Fruit fly (Drosophila melanogaster) whole organism, embryonic: Measurements from ENCODE around the gene CG34026.

Experiments used
- ATbp ChIP-seq: fragments of 200-800 bp; sonication (Bioruptor generic); optimal IDR thresholded peaks from 2 replicates; lab custom pipeline; 2017; ENCODE audit warnings: missing biosample characterization, mild to moderate bottlenecking, missing genetic modification characterization, missing genetic modification reagents
- C15 ChIP-seq: fragments of 200-800 bp; sonication (Bioruptor generic); IDR thresholded peaks from 3 replicates; pipeline ENCODE4 v1.3.6; 2022; ENCODE audit warnings: missing biosample characterization, missing genetic modification characterization
- CG10267 ChIP-seq: fragments of 200-800 bp; sonication (Bioruptor generic); optimal IDR thresholded peaks from 2 replicates; lab custom pipeline; 2018; ENCODE audit warnings: missing biosample characterization, mild to moderate bottlenecking, missing genetic modification characterization, moderate library complexity
- CG10543 ChIP-seq: fragments of 200-800 bp; sonication (Bioruptor generic); optimal IDR thresholded peaks from 3 replicates; lab custom pipeline; 2017; ENCODE audit warnings: missing biosample characterization, mild to moderate bottlenecking, missing genetic modification characterization, moderate library complexity
- CG10959 ChIP-seq: fragments of 200-800 bp; sonication (Bioruptor generic); IDR thresholded peaks from 2 replicates; pipeline ENCODE4 v1.3.6; 2022; ENCODE audit warnings: missing biosample characterization, missing genetic modification characterization
- CG12942 ChIP-seq: fragments of 200-800 bp; sonication (Bioruptor generic); optimal IDR thresholded peaks from 3 replicates; lab custom pipeline; 2016; ENCODE audit warnings: missing biosample characterization, missing genetic modification characterization
- CG15269 ChIP-seq: fragments of 200-800 bp; sonication (Bioruptor generic); optimal IDR thresholded peaks from 2 replicates; lab custom pipeline; 2018; ENCODE audit warnings: missing biosample characterization, mild to moderate bottlenecking, missing genetic modification characterization, moderate library complexity
- CG1603 ChIP-seq: fragments of 200-800 bp; sonication (Bioruptor generic); optimal IDR thresholded peaks from 2 replicates; lab custom pipeline; 2019; ENCODE audit warnings: missing biosample characterization, mild to moderate bottlenecking, missing genetic modification characterization, moderate library complexity
- CG17186 ChIP-seq: fragments of 200-800 bp; sonication (Bioruptor generic); optimal IDR thresholded peaks from 3 replicates; lab custom pipeline; 2017; ENCODE audit warnings: missing biosample characterization, missing genetic modification reagents, missing genetic modification characterization
- CG17361 ChIP-seq: fragments of 200-800 bp; sonication (Bioruptor generic); IDR thresholded peaks from 3 replicates; pipeline ENCODE4 v1.3.6; 2022; ENCODE audit warnings: missing biosample characterization, missing genetic modification characterization
- CG18262 ChIP-seq: fragments of 200-800 bp; optimal IDR thresholded peaks from 3 replicates; lab custom pipeline; 2019; ENCODE audit warnings: missing biosample characterization, mild to moderate bottlenecking, missing genetic modification characterization, moderate library complexity
- CG31365 ChIP-seq: fragments of 200-800 bp; sonication (Bioruptor generic); optimal IDR thresholded peaks from 2 replicates; lab custom pipeline; 2018; ENCODE audit warnings: missing biosample characterization, mild to moderate bottlenecking, missing genetic modification characterization
- CG34376 ChIP-seq: fragments of 200-800 bp; sonication (Bioruptor generic); optimal IDR thresholded peaks from 2 replicates; lab custom pipeline; 2018; ENCODE audit warnings: missing biosample characterization, mild to moderate bottlenecking, missing genetic modification characterization
- CG3838 ChIP-seq: fragments of 200-800 bp; sonication (Bioruptor generic); optimal IDR thresholded peaks from 3 replicates; lab custom pipeline; 2016; ENCODE audit warnings: missing biosample characterization, missing genetic modification characterization
- CG4617 ChIP-seq: fragments of 200-800 bp; sonication (Bioruptor generic); optimal IDR thresholded peaks from 3 replicates; lab custom pipeline; 2016; ENCODE audit warnings: missing biosample characterization, missing genetic modification characterization, borderline replicate concordance
- CG4730 ChIP-seq: fragments of 200-800 bp; sonication (Bioruptor generic); IDR thresholded peaks from 2 replicates; pipeline ENCODE4 v1.3.6; 2022; ENCODE audit warnings: missing biosample characterization, missing genetic modification characterization
- CG7987 ChIP-seq: fragments of 200-800 bp; sonication (Bioruptor generic); optimal IDR thresholded peaks from 2 replicates; lab custom pipeline; 2018; ENCODE audit warnings: missing biosample characterization, mild to moderate bottlenecking, missing genetic modification characterization, moderate library complexity
- CG8281 ChIP-seq: fragments of 200-800 bp; sonication (Bioruptor generic); optimal IDR thresholded peaks from 2 replicates; lab custom pipeline; 2018; ENCODE audit warnings: missing biosample characterization, mild to moderate bottlenecking, missing genetic modification characterization, moderate library complexity
- CoRest ChIP-seq: fragments of 200-800 bp; sonication (Bioruptor generic); optimal IDR thresholded peaks from 3 replicates; lab custom pipeline; 2018; ENCODE audit warnings: missing biosample characterization, mild to moderate bottlenecking, missing genetic modification characterization, moderate library complexity
- Deaf1 ChIP-seq: fragments of 200-800 bp; optimal IDR thresholded peaks from 3 replicates; lab custom pipeline; 2019; ENCODE audit warnings: missing biosample characterization, mild to moderate bottlenecking, missing genetic modification characterization, moderate library complexity
- Doc3 ChIP-seq: fragments of 200-800 bp; sonication (Bioruptor generic); IDR thresholded peaks from 3 replicates; pipeline ENCODE4 v1.3.6; 2022; ENCODE audit warnings: missing biosample characterization, missing genetic modification characterization; ENCODE audit not compliant: partially characterized antibody
- HLH4C ChIP-seq: fragments of 200-800 bp; sonication (Bioruptor generic); IDR thresholded peaks from 3 replicates; pipeline ENCODE4 v1.3.6; 2022; ENCODE audit warnings: missing biosample characterization, missing genetic modification characterization; ENCODE audit not compliant: partially characterized antibody
- HmgD ChIP-seq: fragments of 200-800 bp; sonication (Bioruptor generic); optimal IDR thresholded peaks from 3 replicates; lab custom pipeline; 2016; ENCODE audit warnings: missing biosample characterization, missing genetic modification characterization
- Hmr ChIP-seq: fragments of 200-800 bp; sonication (Bioruptor generic); optimal IDR thresholded peaks from 3 replicates; lab custom pipeline; 2017; ENCODE audit warnings: mild to moderate bottlenecking, missing biosample characterization, missing genetic modification reagents, missing genetic modification characterization
- Hr51 ChIP-seq, 2 experiments: fragments of 200-800 bp; sonication (Bioruptor generic); optimal IDR thresholded peaks; 2 replicates in 1 of 2; 3 replicates in 1 of 2; lab custom pipeline; 2016 to 2018; ENCODE audit warnings: missing biosample characterization in 2 of 2, missing genetic modification characterization in 2 of 2, mild to moderate bottlenecking in 1 of 2, moderate library complexity in 1 of 2
- MTF-1 ChIP-seq: fragments of 200-800 bp; sonication (Bioruptor generic); optimal IDR thresholded peaks from 2 replicates; lab custom pipeline; 2018; ENCODE audit warnings: missing biosample characterization, mild to moderate bottlenecking, missing genetic modification characterization, borderline replicate concordance
- Mad ChIP-seq: fragments of 200-800 bp; sonication (Bioruptor generic); optimal IDR thresholded peaks from 2 replicates; lab custom pipeline; 2016; ENCODE audit warnings: missing biosample characterization, missing genetic modification characterization
- Mes4 ChIP-seq: fragments of 200-800 bp; sonication (Bioruptor generic); optimal IDR thresholded peaks from 2 replicates; lab custom pipeline; 2016; ENCODE audit warnings: missing biosample characterization, missing genetic modification characterization
- NC2β ChIP-seq: fragments of 200-800 bp; sonication (Bioruptor generic); optimal IDR thresholded peaks from 2 replicates; lab custom pipeline; 2016; ENCODE audit warnings: missing biosample characterization, missing genetic modification characterization
- Optix ChIP-seq: fragments of 200-800 bp; sonication (Bioruptor generic); IDR thresholded peaks from 3 replicates; pipeline ENCODE4 v1.3.6; 2022; ENCODE audit warnings: missing biosample characterization, missing genetic modification characterization
- Poxn ChIP-seq: fragments of 200-800 bp; sonication (Bioruptor generic); IDR thresholded peaks from 2 replicates; pipeline ENCODE4 v1.3.6; 2022; ENCODE audit warnings: missing biosample characterization, missing genetic modification characterization
- Sox102F ChIP-seq: fragments of 200-800 bp; sonication (Bioruptor generic); optimal IDR thresholded peaks from 2 replicates; lab custom pipeline; 2018; ENCODE audit warnings: missing biosample characterization, mild to moderate bottlenecking, missing genetic modification characterization, moderate library complexity
- Trl ChIP-seq, 3 experiments: fragments of >200 bp in 2 of 3; fragments of 200-800 bp in 1 of 3; sonication (Bioruptor generic) in 1 of 3; optimal IDR thresholded peaks; 2 replicates in 1 of 3; 3 replicates in 2 of 3; lab custom pipeline; 2016 to 2017; ENCODE audit warnings: missing biosample characterization in 1 of 3, missing genetic modification characterization in 1 of 3
- ab ChIP-seq: fragments of 200-800 bp; sonication (Bioruptor generic); optimal IDR thresholded peaks from 2 replicates; lab custom pipeline; 2016; ENCODE audit warnings: missing biosample characterization, missing genetic modification characterization
- cas ChIP-seq: fragments of 200-800 bp; sonication (Bioruptor generic); IDR thresholded peaks from 2 replicates; pipeline ENCODE4 v1.3.6; 2022; ENCODE audit warnings: missing biosample characterization, missing genetic modification characterization
- chinmo ChIP-seq: fragments of 200-800 bp; sonication (Bioruptor generic); IDR thresholded peaks from 4 replicates; pipeline ENCODE4 v1.3.6; 2022; ENCODE audit warnings: missing biosample characterization, missing genetic modification characterization; ENCODE audit not compliant: partially characterized antibody
- crp ChIP-seq, 2 experiments: fragments of 200-800 bp; sonication (Bioruptor generic); optimal IDR thresholded peaks; 2 replicates in 1 of 2; 3 replicates in 1 of 2; lab custom pipeline; 2017; ENCODE audit warnings: missing biosample characterization in 2 of 2, missing genetic modification characterization in 2 of 2, mild to moderate bottlenecking in 1 of 2, moderate library complexity in 1 of 2
- dpn ChIP-seq, 2 experiments: fragments of 200-800 bp; sonication (Bioruptor generic); optimal IDR thresholded peaks; 3 replicates each; lab custom pipeline; 2016; ENCODE audit warnings: missing biosample characterization in 2 of 2, missing genetic modification characterization in 2 of 2
- dysf ChIP-seq: fragments of 200-800 bp; sonication (Bioruptor generic); IDR thresholded peaks from 3 replicates; pipeline ENCODE4 v1.3.6; 2022; ENCODE audit warnings: missing biosample characterization, missing genetic modification characterization
- emc ChIP-seq: fragments of 200-800 bp; sonication (Bioruptor generic); optimal IDR thresholded peaks from 2 replicates; lab custom pipeline; 2016; ENCODE audit warnings: missing biosample characterization, missing genetic modification characterization
- esg ChIP-seq: fragments of 200-800 bp; sonication (Bioruptor generic); conservative IDR thresholded peaks from 2 replicates; pipeline ENCODE4 v1.3.6; 2022; ENCODE audit warnings: missing biosample characterization, missing genetic modification characterization
- eve ChIP-seq, 2 experiments: fragments of >200 bp; optimal IDR thresholded peaks; 2 replicates each; lab custom pipeline; 2017; ENCODE audit warnings: missing biosample characterization in 2 of 2, missing genetic modification characterization in 2 of 2
- h ChIP-seq: fragments of >200 bp; optimal IDR thresholded peaks from 2 replicates; lab custom pipeline; 2017
- kah ChIP-seq: fragments of 200-800 bp; sonication (Bioruptor generic); optimal IDR thresholded peaks from 2 replicates; lab custom pipeline; 2018; ENCODE audit warnings: missing biosample characterization, mild to moderate bottlenecking, missing genetic modification characterization
- odd ChIP-seq: fragments of 200-800 bp; sonication (Bioruptor generic); optimal IDR thresholded peaks from 2 replicates; lab custom pipeline; 2017; ENCODE audit warnings: missing biosample characterization, mild to moderate bottlenecking, missing genetic modification characterization
- onecut ChIP-seq: fragments of 200-800 bp; sonication (Bioruptor generic); IDR thresholded peaks from 2 replicates; pipeline ENCODE4 v1.3.6; 2022; ENCODE audit warnings: missing biosample characterization, missing genetic modification characterization
- org-1 ChIP-seq: fragments of 200-800 bp; sonication (Bioruptor generic); optimal IDR thresholded peaks from 2 replicates; lab custom pipeline; 2017; ENCODE audit warnings: missing biosample characterization, missing genetic modification characterization
- scrt ChIP-seq: fragments of 200-800 bp; sonication (Bioruptor generic); optimal IDR thresholded peaks from 2 replicates; lab custom pipeline; 2018; ENCODE audit warnings: missing biosample characterization, mild to moderate bottlenecking, missing genetic modification characterization, moderate library complexity
- sens ChIP-seq: fragments of 200-800 bp; sonication (Bioruptor generic); peaks from one replicate; lab custom pipeline; 2016; ENCODE audit warnings: missing biosample characterization, missing genetic modification characterization
- sug ChIP-seq: fragments of 200-800 bp; optimal IDR thresholded peaks from 2 replicates; lab custom pipeline; 2019; ENCODE audit warnings: missing biosample characterization, mild to moderate bottlenecking, missing genetic modification characterization, moderate library complexity
- tio ChIP-seq: fragments of 200-800 bp; sonication (Bioruptor generic); optimal IDR thresholded peaks from 2 replicates; lab custom pipeline; 2017; ENCODE audit warnings: missing biosample characterization, missing genetic modification characterization, inconsistent platforms

Gene CG34026

dm6 chrX:9502286-9502685 is 31.3 kb upstream of the CG34026 start (continued):
- TF ChIP-seq odd (no peak), esg (no peak), CG3838 (no peak), Hmr (peak; percentile 36), scrt (peak; percentile 17), CG4730 (GFP tag; lab: Robert Waterston, UW) (no peak), C15 (GFP tag; lab: Robert Waterston, UW) (no peak), ab (GFP tag; lab: Kevin White, UChicago) (no peak), chinmo (GFP tag; lab: Robert Waterston, UW) (0 out of 4 replicates have a peak, but pooled peaks have one; percentile 43), org-1 (GFP tag; lab: Kevin White, UChicago) (no peak), CG31365 (tag; lab: Kevin White, UChicago) (peak; percentile 7), dpn (GFP tag; optimal IDR thresholded peaks at IDR 0.05; lab: Kevin White, UChicago) (no peak), onecut (peak; percentile 47; the same call in 1 of the 2 replicates), CG8281 (tag; lab: Kevin White, UChicago) (no peak), CG1603 (tag; lab: Kevin White, UChicago) (no peak), h (lab: Kevin White, UChicago) (no peak), Deaf1 (tag; lab: Kevin White, UChicago) (no peak), emc (GFP tag; lab: Kevin White, UChicago) (no peak), CG15269 (tag; lab: Kevin White, UChicago) (no peak), CG7987 (GFP tag; lab: Kevin White, UChicago) (no peak), CG17361 (no peak), crp (GFP tag; optimal IDR thresholded peaks at IDR 0.05; lab: Kevin White, UChicago) (no peak)

- TF ChIP-seq CG18262 (no peak), CG10959 (GFP tag; lab: Robert Waterston, UW) (no peak), eve (GFP tag; optimal IDR thresholded peaks at IDR 0.05; lab: Kevin White, UChicago) (no peak), Poxn (GFP tag; lab: Robert Waterston, UW) (no peak), CG17361 (no peak), sens (GFP tag; lab: Kevin White, UChicago) (no peak), CG15269 (tag; lab: Kevin White, UChicago) (no peak), CG10267 (no peak), CG10543 (no peak), HLH4C (no peak), NC2β (no peak), Mes4 (GFP tag; lab: Kevin White, UChicago) (no peak), tio (no peak), CG12942 (no peak), kah (no peak), ATbp (GFP tag; lab: Kevin White, UChicago) (no peak), Hr51 (GFP tag; optimal IDR thresholded peaks at IDR 0.05; lab: Kevin White, UChicago) (no peak), CG34376 (GFP tag; lab: Kevin White, UChicago) (no peak), Doc3 (GFP tag; lab: Robert Waterston, UW) (no peak)
Measured at dm6 chrX:9511224-9511623, 22.4 kb upstream of the CG34026 start, which contains the start of gene CG34028. TSS of gene CG34028 (plus strand) at chrX:9511524.

DNA sequence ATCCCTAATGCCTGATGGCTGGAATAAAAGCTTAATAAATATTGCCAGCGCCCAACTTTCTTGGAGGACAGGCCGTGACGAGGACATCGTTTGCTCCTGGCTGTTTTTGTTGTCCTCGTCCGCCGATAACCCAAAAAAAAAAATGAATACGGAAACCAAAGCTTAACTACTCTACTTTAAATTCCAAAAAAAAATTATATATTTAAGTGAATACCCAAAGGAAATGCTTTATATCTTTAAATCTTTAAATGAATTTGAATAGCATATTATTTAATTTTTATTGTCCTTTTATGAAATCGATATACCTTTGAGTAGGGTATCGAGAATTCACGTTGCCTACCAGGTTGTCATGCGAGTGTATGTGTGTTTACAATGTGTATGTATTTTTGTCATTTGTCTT is 13.4 kb upstream of the CG34026 start:
- peak; percentile 59 for TF ChIP-seq CG15269 (tag; lab: Kevin White, UChicago)
- TF ChIP-seq MTF-1, result no peak
- peak; percentile 6 for TF ChIP-seq sug (tag; lab: Kevin White, UChicago)
- no peak for TF ChIP-seq CG4617
- TF ChIP-seq CG17186 (GFP tag; lab: Kevin White, UChicago), result no peak
- TF ChIP-seq CoRest (tag; lab: Kevin White, UChicago), result peak; percentile 32
- TF ChIP-seq Trl (optimal IDR thresholded peaks at IDR 0.05; lab: Kevin White, UChicago), result no peak
- no peak for TF ChIP-seq Trl (GFP tag; optimal IDR thresholded peaks at IDR 0.05; lab: Kevin White, UChicago)
- peak; percentile 22 for TF ChIP-seq Sox102F (GFP tag; lab: Kevin White, UChicago)
- no peak for TF ChIP-seq cas
- TF ChIP-seq Mad, result no peak
- TF ChIP-seq dysf (GFP tag; lab: Robert Waterston, UW), result peak; percentile 48; the same call in 1 of the 3 replicates
- no peak for TF ChIP-seq HmgD (GFP tag; lab: Kevin White, UChicago)
- no peak for TF ChIP-seq Optix (GFP tag; lab: Robert Waterston, UW)
